Worm (Caenorhabditis elegans): ENCODE results near the gene mob-3.
"Not testable (repeated sequence)": the region's sequence is repeated elsewhere in the genome, so short reads cannot be mapped to it uniquely, and the experiment has no call there.

mob-3 gene

ce11 chrIV:7376511-7376910 is 12.2 kb downstream of the mob-3 start, which contains the start of gene T12B3.2:
Gene T12B3.2 (plus strand): TSS chrIV:7376811.
- no peak for TF ChIP-seq ets-7 (tag; optimal IDR thresholded peaks at IDR 0.05)
- TF ChIP-seq tbx-37 (GFP tag; conservative IDR thresholded peaks at IDR 0.05) = no peak
- no peak for TF ChIP-seq flt-1 (GFP tag; IDR thresholded peaks at IDR 0.05)
- no peak for TF ChIP-seq tra-4 (tag; optimal IDR thresholded peaks at IDR 0.05)
- TF ChIP-seq sea-1 (GFP tag; conservative IDR thresholded peaks at IDR 0.05) = no peak
- TF ChIP-seq pes-1 (GFP tag; IDR thresholded peaks at IDR 0.05) = no peak
- TF ChIP-seq ceh-36 (tag; optimal IDR thresholded peaks at IDR 0.05) = no peak
- TF ChIP-seq aly-1 (tag; optimal IDR thresholded peaks at IDR 0.05) = no peak
- TF ChIP-seq F13C5.2 (tag; optimal IDR thresholded peaks at IDR 0.05) = no peak
- TF ChIP-seq hnd-1 (tag; optimal IDR thresholded peaks at IDR 0.05) = no peak
- TF ChIP-seq hmg-4 (GFP tag; optimal IDR thresholded peaks at IDR 0.05) = no peak
- TF ChIP-seq scrt-1 (GFP tag; IDR thresholded peaks at IDR 0.05) = no peak
- TF ChIP-seq tbx-11 (GFP tag; IDR thresholded peaks at IDR 0.05) = no peak
- TF ChIP-seq hmbx-1 (tag; optimal IDR thresholded peaks at IDR 0.05) = no peak
- no peak for TF ChIP-seq ceh-13 (GFP tag; optimal IDR thresholded peaks at IDR 0.05)
- TF ChIP-seq ama-1 (optimal IDR thresholded peaks at IDR 0.05) = no peak

- TF ChIP-seq ama-1 (optimal IDR thresholded peaks at IDR 0.05); aly-1 (tag; optimal IDR thresholded peaks at IDR 0.05); tra-4 (tag; optimal IDR thresholded peaks at IDR 0.05): not testable (repeated sequence)
Measured at ce11 chrIV:7374847-7375246, 13.9 kb downstream of the mob-3 start, which contains the start of gene T12B3.3. Gene T12B3.3 (plus strand): TSS chrIV:7375147.

DNA sequence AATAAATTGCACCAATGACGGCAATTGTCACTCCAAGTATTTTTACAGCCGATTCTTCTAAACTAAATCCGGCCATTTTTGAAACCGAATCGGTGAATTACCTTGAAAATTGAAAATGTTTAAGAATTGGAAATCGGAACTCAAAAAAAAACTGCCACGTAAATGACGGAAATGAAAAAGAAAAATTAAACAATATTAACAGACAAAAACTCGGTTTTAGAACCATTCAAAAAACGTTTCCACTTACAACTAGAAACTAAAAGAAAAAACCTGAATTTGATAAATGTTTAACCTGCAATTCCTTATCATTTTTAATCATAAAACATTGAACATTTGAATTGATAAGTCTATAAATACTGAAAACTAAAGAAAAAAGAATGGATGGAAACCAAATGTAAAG is 23.7 kb downstream of the mob-3 start, which contains the start of gene Y40C5A.4:
Gene Y40C5A.4 (minus strand): TSS at position 101 of the 400 bp plus-strand sequence.
- TF ChIP-seq hnd-1 (tag; optimal IDR thresholded peaks at IDR 0.05); flt-1 (GFP tag; IDR thresholded peaks at IDR 0.05); F13C5.2 (tag; optimal IDR thresholded peaks at IDR 0.05): not testable (repeated sequence)

DNA sequence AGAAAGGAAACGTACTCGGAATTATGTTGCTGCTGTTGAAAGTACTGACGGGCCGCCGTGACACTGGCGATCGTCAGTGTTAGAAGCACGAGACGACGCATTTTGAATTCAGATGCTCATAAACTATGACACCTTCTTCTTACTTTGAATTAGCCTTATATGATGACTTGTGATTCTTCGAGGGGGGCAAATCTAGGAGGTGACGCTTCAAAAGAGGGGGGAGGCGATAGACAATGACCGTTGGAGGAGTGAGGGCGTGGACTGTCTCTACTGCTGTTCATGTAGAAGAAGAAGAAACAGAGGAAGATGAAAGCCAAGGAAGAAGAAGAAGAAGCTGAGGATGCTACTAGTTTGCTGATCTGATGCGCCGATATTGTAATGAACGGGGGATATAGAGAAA is 42.0 kb downstream of the mob-3 start, which contains the start of gene daf-42:
Gene daf-42 (minus strand): TSS at position 101 of the 400 bp plus-strand sequence.
- TF ChIP-seq scrt-1 (GFP tag; IDR thresholded peaks at IDR 0.05) = no peak
- TF ChIP-seq ceh-13 (GFP tag; optimal IDR thresholded peaks at IDR 0.05) = no peak
- no peak for TF ChIP-seq tbx-11 (GFP tag; IDR thresholded peaks at IDR 0.05)
- TF ChIP-seq ets-7 (tag; optimal IDR thresholded peaks at IDR 0.05) = no peak
- no peak for TF ChIP-seq hnd-1 (tag; optimal IDR thresholded peaks at IDR 0.05)
- no peak for TF ChIP-seq hmbx-1 (tag; optimal IDR thresholded peaks at IDR 0.05)
- no peak for TF ChIP-seq tbx-37 (GFP tag; conservative IDR thresholded peaks at IDR 0.05)
- TF ChIP-seq hmg-4 (GFP tag; optimal IDR thresholded peaks at IDR 0.05) = no peak
- no peak for TF ChIP-seq flt-1 (GFP tag; IDR thresholded peaks at IDR 0.05)
- TF ChIP-seq pes-1 (GFP tag; IDR thresholded peaks at IDR 0.05) = no peak
- no peak for TF ChIP-seq F13C5.2 (tag; optimal IDR thresholded peaks at IDR 0.05)
- no peak for TF ChIP-seq ceh-36 (tag; optimal IDR thresholded peaks at IDR 0.05)
- TF ChIP-seq B0310.2 (tag; optimal IDR thresholded peaks at IDR 0.05) = no peak

ce11 chrIV:7344020-7344419 is 44.7 kb downstream of the mob-3 start:
- TF ChIP-seq B0310.2 (tag; optimal IDR thresholded peaks at IDR 0.05) = no peak
- TF ChIP-seq ets-7 (tag; optimal IDR thresholded peaks at IDR 0.05) = no peak
- no peak for TF ChIP-seq tbx-37 (GFP tag; conservative IDR thresholded peaks at IDR 0.05)
- TF ChIP-seq flt-1 (GFP tag; IDR thresholded peaks at IDR 0.05) = peak; percentile 38; the same call in 1 of the 2 replicates
- TF ChIP-seq ama-1 (optimal IDR thresholded peaks at IDR 0.05) = no peak
- TF ChIP-seq tbx-11 (GFP tag; IDR thresholded peaks at IDR 0.05) = 0 out of 2 replicates have a peak, but pooled peaks have one; percentile 51
- no peak for TF ChIP-seq hnd-1 (tag; optimal IDR thresholded peaks at IDR 0.05)

- TF ChIP-seq tbx-37 (GFP tag; conservative IDR thresholded peaks at IDR 0.05) (no peak), hnd-1 (tag; optimal IDR thresholded peaks at IDR 0.05) (no peak), scrt-1 (GFP tag; IDR thresholded peaks at IDR 0.05) (no peak), tra-4 (tag; optimal IDR thresholded peaks at IDR 0.05) (no peak), ceh-13 (GFP tag; optimal IDR thresholded peaks at IDR 0.05) (no peak), pes-1 (GFP tag; IDR thresholded peaks at IDR 0.05) (no peak), sea-1 (GFP tag; conservative IDR thresholded peaks at IDR 0.05) (no peak), aly-1 (tag; optimal IDR thresholded peaks at IDR 0.05) (no peak), B0310.2 (tag; optimal IDR thresholded peaks at IDR 0.05) (no peak), ceh-36 (tag; optimal IDR thresholded peaks at IDR 0.05) (no peak), ama-1 (optimal IDR thresholded peaks at IDR 0.05) (no peak), hmg-4 (GFP tag; optimal IDR thresholded peaks at IDR 0.05) (no peak), tbx-11 (GFP tag; IDR thresholded peaks at IDR 0.05) (no peak), flt-1 (GFP tag; IDR thresholded peaks at IDR 0.05) (no peak), F13C5.2 (tag; optimal IDR thresholded peaks at IDR 0.05) (no peak)
Measured at ce11 chrIV:7342144-7342543, 46.6 kb downstream of the mob-3 start.

ce11 chrIV:7339095-7339494 is 49.6 kb downstream of the mob-3 start:
- no peak for TF ChIP-seq aly-1 (tag; optimal IDR thresholded peaks at IDR 0.05)
- no peak for TF ChIP-seq B0310.2 (tag; optimal IDR thresholded peaks at IDR 0.05)
- no peak for TF ChIP-seq tbx-37 (GFP tag; conservative IDR thresholded peaks at IDR 0.05)
- no peak for TF ChIP-seq tra-4 (tag; optimal IDR thresholded peaks at IDR 0.05)
- no peak for TF ChIP-seq hmbx-1 (tag; optimal IDR thresholded peaks at IDR 0.05)
- no peak for TF ChIP-seq tbx-11 (GFP tag; IDR thresholded peaks at IDR 0.05)
- TF ChIP-seq ama-1 (optimal IDR thresholded peaks at IDR 0.05) = no peak
- TF ChIP-seq ceh-36 (tag; optimal IDR thresholded peaks at IDR 0.05) = no peak
- no peak for TF ChIP-seq ceh-13 (GFP tag; optimal IDR thresholded peaks at IDR 0.05)

DNA sequence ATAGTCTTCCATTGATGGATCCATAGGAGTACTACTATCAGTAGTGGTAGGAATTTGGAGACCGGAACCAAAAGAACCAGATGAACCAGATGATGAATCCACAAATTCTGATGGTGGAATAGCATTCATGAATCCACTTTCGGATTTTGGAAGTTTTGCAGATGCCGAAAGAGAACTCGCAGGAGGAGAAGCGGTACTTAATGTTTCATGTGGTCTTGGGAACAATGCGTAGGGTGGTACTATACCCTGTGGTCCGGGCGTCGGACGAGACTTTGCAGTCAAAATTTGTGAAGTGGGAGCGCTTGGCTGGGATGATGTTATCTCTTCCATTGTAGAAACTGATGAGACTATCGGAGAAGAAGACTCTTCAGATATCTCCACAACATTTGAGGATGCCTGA is 50.7 kb downstream of the mob-3 start:
- no peak for TF ChIP-seq flt-1 (GFP tag; IDR thresholded peaks at IDR 0.05)
- TF ChIP-seq tra-4 (tag; optimal IDR thresholded peaks at IDR 0.05) = no peak
- TF ChIP-seq hmbx-1 (tag; optimal IDR thresholded peaks at IDR 0.05) = no peak
- TF ChIP-seq ceh-13 (GFP tag; optimal IDR thresholded peaks at IDR 0.05) = no peak
- TF ChIP-seq aly-1 (tag; optimal IDR thresholded peaks at IDR 0.05) = no peak
- no peak for TF ChIP-seq pes-1 (GFP tag; IDR thresholded peaks at IDR 0.05)
- TF ChIP-seq sea-1 (GFP tag; conservative IDR thresholded peaks at IDR 0.05) = no peak
- TF ChIP-seq ets-7 (tag; optimal IDR thresholded peaks at IDR 0.05) = no peak
- TF ChIP-seq scrt-1 (GFP tag; IDR thresholded peaks at IDR 0.05) = no peak
- no peak for TF ChIP-seq tbx-37 (GFP tag; conservative IDR thresholded peaks at IDR 0.05)
- TF ChIP-seq B0310.2 (tag; optimal IDR thresholded peaks at IDR 0.05) = no peak
- no peak for TF ChIP-seq ceh-36 (tag; optimal IDR thresholded peaks at IDR 0.05)
- no peak for TF ChIP-seq hnd-1 (tag; optimal IDR thresholded peaks at IDR 0.05)
- no peak for TF ChIP-seq hmg-4 (GFP tag; optimal IDR thresholded peaks at IDR 0.05)
- TF ChIP-seq F13C5.2 (tag; optimal IDR thresholded peaks at IDR 0.05) = no peak
- no peak for TF ChIP-seq tbx-11 (GFP tag; IDR thresholded peaks at IDR 0.05)
- TF ChIP-seq ama-1 (optimal IDR thresholded peaks at IDR 0.05) = no peak
